Worm (Caenorhabditis elegans) whole organism, young adult: ENCODE results near the gene micu-1.

Source experiments
- D2030.7 ChIP-seq: fragments of 200-800 bp; sonication (Bioruptor generic); IDR thresholded peaks from 2 replicates; pipeline ENCODE4 v1.3.6; 2022; ENCODE audit warnings: missing genetic modification reagents, missing genetic modification characterization, missing compliant biosample characterization
- F22D6.2 ChIP-seq: sonication (generic microtip); optimal IDR thresholded peaks from 2 replicates; lab custom pipeline; 2016; ENCODE audit warnings: mild to moderate bottlenecking, missing genetic modification characterization, missing compliant biosample characterization
- F33H1.4 ChIP-seq: fragments of 200-800 bp; sonication (Bioruptor generic); IDR thresholded peaks from 2 replicates; pipeline ENCODE4 v1.3.6; 2022; ENCODE audit warnings: missing genetic modification reagents, missing genetic modification characterization, missing compliant biosample characterization
- F49E8.2 ChIP-seq: sonication (generic microtip); optimal IDR thresholded peaks from 3 replicates; lab custom pipeline; 2017; ENCODE audit warnings: missing genetic modification characterization, mild to moderate bottlenecking, missing compliant biosample characterization, antibody characterized with exemption, moderate library complexity; ENCODE audit not compliant: insufficient read depth
- F52B5.7 ChIP-seq: sonication (generic microtip); optimal IDR thresholded peaks from 2 replicates; lab custom pipeline; 2016; ENCODE audit warnings: mild to moderate bottlenecking, missing genetic modification characterization, missing compliant biosample characterization
- Y53F4B.3 ChIP-seq: fragments of 200-800 bp; sonication (Bioruptor generic); IDR thresholded peaks from 2 replicates; pipeline ENCODE4 v1.3.6; 2022; ENCODE audit warnings: missing genetic modification reagents, missing genetic modification characterization, missing compliant biosample characterization
- Y56A3A.18 ChIP-seq: fragments of 200-800 bp; sonication (Bioruptor generic); IDR thresholded peaks from 2 replicates; pipeline ENCODE4 v1.3.6; 2022; ENCODE audit warnings: missing genetic modification reagents, missing genetic modification characterization, missing compliant biosample characterization
- Y79H2A.3 ChIP-seq: fragments of 200-800 bp; sonication (Bioruptor generic); conservative IDR thresholded peaks from 2 replicates; pipeline ENCODE4 v1.3.6; 2022; ENCODE audit warnings: missing genetic modification reagents, missing genetic modification characterization, missing compliant biosample characterization
- aptf-3 ChIP-seq: fragments of 200-800 bp; sonication (Bioruptor generic); IDR thresholded peaks from 2 replicates; pipeline ENCODE4 v1.3.6; 2022; ENCODE audit warnings: missing genetic modification characterization, missing compliant biosample characterization
- atf-7 ChIP-seq: sonication (generic microtip); optimal IDR thresholded peaks from 2 replicates; lab custom pipeline; 2017; ENCODE audit warnings: mild to moderate bottlenecking, missing genetic modification characterization, missing compliant biosample characterization
- attf-5 ChIP-seq: fragments of 200-800 bp; sonication (Bioruptor generic); optimal IDR thresholded peaks from 2 replicates; lab custom pipeline; 2018; ENCODE audit warnings: mild to moderate bottlenecking, missing genetic modification characterization, missing compliant biosample characterization
- bed-1 ChIP-seq: fragments of 200-800 bp; sonication (Bioruptor generic); IDR thresholded peaks from 2 replicates; pipeline ENCODE4 v1.3.6; 2022; ENCODE audit warnings: missing genetic modification reagents, missing genetic modification characterization, missing compliant biosample characterization
- cebp-2 ChIP-seq: fragments of 200-800 bp; sonication (Bioruptor generic); IDR thresholded peaks from 2 replicates; pipeline ENCODE4 v1.3.6; 2022; ENCODE audit warnings: missing genetic modification characterization, missing compliant biosample characterization
- ceh-40 ChIP-seq: fragments of 200-800 bp; sonication (Bioruptor generic); IDR thresholded peaks from 2 replicates; pipeline ENCODE4 v1.3.6; 2022; ENCODE audit warnings: missing genetic modification characterization, missing compliant biosample characterization
- ceh-79 ChIP-seq: sonication (generic microtip); optimal IDR thresholded peaks from 2 replicates; lab custom pipeline; 2017; ENCODE audit warnings: mild to moderate bottlenecking, missing genetic modification characterization, missing compliant biosample characterization
- ceh-91 ChIP-seq: fragments of 200-800 bp; sonication (Bioruptor generic); IDR thresholded peaks from 2 replicates; pipeline ENCODE4 v1.3.6; 2022; ENCODE audit warnings: missing genetic modification reagents, missing genetic modification characterization, missing compliant biosample characterization
- dox-1 ChIP-seq: fragments of 200-800 bp; sonication (Bioruptor generic); IDR thresholded peaks from 2 replicates; pipeline ENCODE4 v1.3.6; 2022; ENCODE audit warnings: missing genetic modification reagents, missing genetic modification characterization, missing compliant biosample characterization
- dpl-1 ChIP-seq: fragments of 150-350 bp; optimal IDR thresholded peaks from 2 replicates; lab custom pipeline; 2014; ENCODE audit warnings: missing biosample characterization, missing genetic modification reagents, missing genetic modification characterization
- efl-1 ChIP-seq: fragments of 150-350 bp; optimal IDR thresholded peaks from 2 replicates; lab custom pipeline; 2014; ENCODE audit warnings: missing biosample characterization, missing genetic modification reagents, missing genetic modification characterization
- egl-18 ChIP-seq: fragments of 200-800 bp; sonication (Bioruptor generic); IDR thresholded peaks from 2 replicates; pipeline ENCODE4 v1.3.6; 2022; ENCODE audit warnings: missing genetic modification reagents, missing genetic modification characterization, missing compliant biosample characterization
- gei-17 ChIP-seq: fragments of 200-800 bp; sonication (Bioruptor generic); optimal IDR thresholded peaks from 2 replicates; lab custom pipeline; 2018; ENCODE audit warnings: mild to moderate bottlenecking, missing genetic modification characterization, missing compliant biosample characterization
- lin-54 ChIP-seq: fragments of 200-800 bp; sonication (Bioruptor generic); optimal IDR thresholded peaks from 2 replicates; lab custom pipeline; 2018; ENCODE audit warnings: mild to moderate bottlenecking, missing genetic modification characterization, missing compliant biosample characterization
- lsl-1 ChIP-seq: fragments of 200-800 bp; sonication (Bioruptor generic); optimal IDR thresholded peaks from 2 replicates; lab custom pipeline; 2018; ENCODE audit warnings: mild to moderate bottlenecking, missing genetic modification characterization, moderate library complexity, missing compliant biosample characterization
- madf-6 ChIP-seq: fragments of 200-800 bp; sonication (Bioruptor generic); IDR thresholded peaks from 2 replicates; pipeline ENCODE4 v1.3.6; 2022; ENCODE audit warnings: missing genetic modification reagents, missing genetic modification characterization, missing compliant biosample characterization
- mcd-1 ChIP-seq: fragments of 200-800 bp; sonication (Bioruptor generic); IDR thresholded peaks from 2 replicates; pipeline ENCODE4 v1.3.6; 2022; ENCODE audit warnings: missing genetic modification reagents, missing genetic modification characterization, missing compliant biosample characterization
- mel-28 ChIP-seq: sonication (generic microtip); optimal IDR thresholded peaks from 2 replicates; lab custom pipeline; 2016; ENCODE audit warnings: borderline replicate concordance, mild to moderate bottlenecking, missing genetic modification characterization, missing compliant biosample characterization
- nfya-1 ChIP-seq: sonication (generic microtip); optimal IDR thresholded peaks from 2 replicates; lab custom pipeline; 2017; ENCODE audit warnings: antibody characterized with exemption, missing compliant biosample characterization, missing genetic modification characterization, borderline replicate concordance; ENCODE audit not compliant: insufficient read depth
- nfyb-1 ChIP-seq: fragments of 200-800 bp; sonication (Bioruptor generic); IDR thresholded peaks from 2 replicates; pipeline ENCODE4 v1.3.6; 2022; ENCODE audit warnings: missing genetic modification reagents, missing genetic modification characterization, missing compliant biosample characterization
- nhr-179 ChIP-seq: sonication (generic microtip); optimal IDR thresholded peaks from 2 replicates; lab custom pipeline; 2016; ENCODE audit warnings: mild to moderate bottlenecking, missing genetic modification characterization, missing compliant biosample characterization
- pha-4 ChIP-seq: fragments of 150-350 bp; sonication (generic microtip); optimal IDR thresholded peaks from 2 replicates; lab custom pipeline; 2014; ENCODE audit warnings: missing biosample characterization, missing genetic modification reagents, missing genetic modification characterization
- rcor-1 ChIP-seq: fragments of 200-800 bp; sonication (Bioruptor generic); IDR thresholded peaks from 2 replicates; pipeline ENCODE4 v1.3.6; 2022; ENCODE audit warnings: missing genetic modification reagents, missing genetic modification characterization, missing compliant biosample characterization
- rec-8 ChIP-seq, 2 experiments: sonication (generic microtip); optimal IDR thresholded peaks; 2 replicates each; lab custom pipeline; 2016; ENCODE audit warnings: mild to moderate bottlenecking in 2 of 2, missing genetic modification characterization in 2 of 2, missing genetic modification reagents in 2 of 2, missing genotype in 2 of 2, missing biosample characterization in 1 of 2, missing compliant biosample characterization in 1 of 2, moderate library complexity in 1 of 2
- snpc-1.1 ChIP-seq: sonication (generic microtip); optimal IDR thresholded peaks from 2 replicates; lab custom pipeline; 2017; ENCODE audit warnings: missing genetic modification characterization, mild to moderate bottlenecking, missing compliant biosample characterization, antibody characterized with exemption, moderate library complexity, missing genotype, missing genetic modification reagents; ENCODE audit not compliant: insufficient read depth
- snpc-4 ChIP-seq, 5 experiments: fragments of 150-350 bp in 1 of 5; sonication (generic microtip) in 4 of 5; optimal IDR thresholded peaks; 2 replicates each; lab custom pipeline; 2014 to 2018; ENCODE audit warnings: missing genetic modification characterization in 5 of 5, missing biosample characterization in 3 of 5, antibody characterized with exemption in 2 of 5, mild to moderate bottlenecking in 2 of 5, missing compliant biosample characterization in 2 of 5, missing genotype in 2 of 5, moderate library complexity in 2 of 5, missing genetic modification reagents in 1 of 5
- tbp1 ChIP-seq: fragments of 200-800 bp; sonication (Bioruptor generic); optimal IDR thresholded peaks from 2 replicates; lab custom pipeline; 2018; ENCODE audit warnings: mild to moderate bottlenecking, missing genetic modification characterization, missing compliant biosample characterization
- tbx-9 ChIP-seq: sonication (generic microtip); optimal IDR thresholded peaks from 2 replicates; lab custom pipeline; 2016; ENCODE audit warnings: borderline replicate concordance, missing genetic modification characterization, inconsistent platforms, missing compliant biosample characterization
- unc-62 ChIP-seq: fragments of 150-350 bp; optimal IDR thresholded peaks from 2 replicates; lab custom pipeline; 2014; ENCODE audit warnings: missing biosample characterization, missing genetic modification reagents, missing genetic modification characterization
- xnd-1 ChIP-seq: sonication (generic microtip); optimal IDR thresholded peaks from 2 replicates; lab custom pipeline; 2016; ENCODE audit warnings: missing genotype, missing genetic modification reagents, missing genetic modification characterization, missing compliant biosample characterization

The micu-1 gene

DNA sequence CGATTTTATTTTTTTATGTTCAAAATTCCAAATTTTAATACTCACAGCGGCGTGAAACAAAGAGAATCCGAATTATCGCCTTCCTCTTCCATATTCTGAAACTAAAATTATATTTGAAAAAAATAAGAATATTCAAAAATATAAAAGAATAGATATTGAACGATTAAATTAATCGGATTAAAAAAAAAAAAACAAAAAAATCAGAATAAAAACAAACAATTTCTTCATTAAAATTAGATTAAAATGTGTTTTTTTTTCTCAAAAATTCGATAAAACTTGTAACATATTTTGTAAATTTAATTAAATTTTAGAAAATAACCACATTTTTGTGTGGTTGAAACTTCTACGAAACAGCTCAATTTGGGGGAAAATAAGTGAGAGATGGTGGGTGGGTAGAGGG, 14.9 kb upstream of the micu-1 start, which contains the start of gene cpsf-3:
Gene cpsf-3 (minus strand): TSS at position 101 of the 400 bp plus-strand sequence.
- TF ChIP-seq nfya-1: no peak
- TF ChIP-seq nhr-179 (tag; lab: Kevin White, UChicago): no peak
- no peak for TF ChIP-seq Y53F4B.3
- TF ChIP-seq rcor-1 (GFP tag; lab: Robert Waterston, UW): no peak
- TF ChIP-seq Y79H2A.3 (GFP tag; lab: Robert Waterston, UW): no peak
- no peak for TF ChIP-seq pha-4 (tag; lab: Kevin White, UChicago)
- no peak for TF ChIP-seq ceh-79 (tag; lab: Kevin White, UChicago)
- TF ChIP-seq atf-7: no peak
- no peak for TF ChIP-seq nfyb-1 (GFP tag; lab: Robert Waterston, UW)
- TF ChIP-seq rec-8 (tag; optimal IDR thresholded peaks at IDR 0.05; lab: Kevin White, UChicago): no peak
- TF ChIP-seq tbp1 (GFP tag; lab: Kevin White, UChicago): no peak
- no peak for TF ChIP-seq F22D6.2
- no peak for TF ChIP-seq egl-18
- TF ChIP-seq ceh-40 (GFP tag; lab: Robert Waterston, UW): no peak
- no peak for TF ChIP-seq mcd-1 (GFP tag; lab: Robert Waterston, UW)
- no peak for TF ChIP-seq Y56A3A.18 (GFP tag; lab: Robert Waterston, UW)
- TF ChIP-seq snpc-1.1 (tag; lab: Kevin White, UChicago): no peak
- no peak for TF ChIP-seq F52B5.7 (tag; lab: Kevin White, UChicago)
- no peak for TF ChIP-seq lin-54
- no peak for TF ChIP-seq gei-17

DNA sequence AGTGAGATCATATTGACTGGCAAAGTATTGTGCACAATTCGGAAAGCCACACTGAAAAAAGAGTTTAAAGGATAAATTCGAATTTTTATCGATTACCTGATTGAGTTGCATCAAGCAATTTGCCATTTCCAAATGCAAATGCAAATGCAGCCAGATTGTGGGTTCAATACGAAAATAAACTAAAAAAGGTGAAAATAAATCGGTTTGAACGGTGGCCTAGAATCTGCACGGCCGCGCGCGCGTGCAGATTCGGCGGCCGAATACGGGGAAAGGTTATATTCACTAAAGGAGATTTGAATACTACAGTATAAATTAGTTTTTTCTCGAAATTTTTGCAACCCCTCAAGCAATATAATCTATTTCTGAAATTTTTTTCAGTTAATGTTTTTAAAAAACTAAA, 8.4 kb upstream of the micu-1 start, which contains the start of gene Y67H2A.10:
Gene Y67H2A.10 (minus strand): TSS at position 184 of the 400 bp plus-strand sequence.
- TF ChIP-seq tbx-9 (tag; lab: Kevin White, UChicago) (no peak), bed-1 (GFP tag; lab: Robert Waterston, UW) (no peak), cebp-2 (GFP tag; lab: Robert Waterston, UW) (0 out of 2 replicates have a peak, but pooled peaks have one; percentile 51), efl-1 (peak; percentile 21), madf-6 (GFP tag; lab: Robert Waterston, UW) (no peak), attf-5 (peak; percentile 16), dox-1 (GFP tag; lab: Robert Waterston, UW) (no peak), mel-28 (tag; lab: Kevin White, UChicago) (no peak), gei-17 (no peak), ceh-40 (GFP tag; lab: Robert Waterston, UW) (no peak)

DNA sequence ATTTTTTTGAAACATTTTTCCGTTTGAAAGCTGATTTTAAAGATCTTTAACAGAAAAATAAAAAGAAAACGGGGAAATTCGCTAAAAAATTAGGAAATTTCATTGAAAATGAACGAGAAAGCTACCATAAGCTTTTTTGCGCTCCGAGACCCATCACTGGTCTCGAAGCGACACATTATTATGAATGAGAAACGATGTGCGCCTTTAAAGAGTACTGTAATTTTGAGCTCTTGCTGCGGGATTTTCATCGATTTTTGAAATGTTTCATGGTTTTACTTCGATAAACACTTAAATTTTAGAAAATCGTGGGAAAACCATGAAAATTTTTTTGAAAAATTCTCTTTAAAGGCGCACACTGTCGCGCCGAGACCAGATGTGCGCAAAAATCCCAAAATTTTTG, 7.5 kb upstream of the micu-1 start:
- 0 out of 2 replicates have a peak, but pooled peaks have one; percentile 24 for TF ChIP-seq ceh-91
- TF ChIP-seq snpc-4 (GFP tag; optimal IDR thresholded peaks at IDR 0.05; lab: Kevin White, UChicago): no peak
- TF ChIP-seq snpc-4 (tag; optimal IDR thresholded peaks at IDR 0.05; lab: Kevin White, UChicago): peak in 1 of 4 experiments; percentile 43
- no peak for TF ChIP-seq aptf-3 (GFP tag; lab: Robert Waterston, UW)
- TF ChIP-seq madf-6 (GFP tag; lab: Robert Waterston, UW): peak; percentile 48; the same call in 1 of the 2 replicates
- peak; percentile 77 for TF ChIP-seq F33H1.4 (GFP tag; lab: Robert Waterston, UW)
- TF ChIP-seq dpl-1 (GFP tag; lab: Kevin White, UChicago): peak; percentile 4
- TF ChIP-seq lsl-1 (GFP tag; lab: Kevin White, UChicago): peak; percentile 81
- no peak for TF ChIP-seq unc-62
- TF ChIP-seq D2030.7 (GFP tag; lab: Robert Waterston, UW): peak; percentile 50; the same call in 1 of the 2 replicates
- peak; percentile 20 for TF ChIP-seq xnd-1 (tag; lab: Kevin White, UChicago)
- TF ChIP-seq F49E8.2 (tag; lab: Kevin White, UChicago): peak; percentile 54
